Fruit fly (Drosophila melanogaster) whole organism, adult: ENCODE results near the gene Pkc98E.

ENCODE experiments used
- CG11617 ChIP-seq: fragments of 200-800 bp; sonication (Bioruptor generic); optimal IDR thresholded peaks from 2 replicates; lab custom pipeline; 2017; ENCODE audit warnings: mild to moderate bottlenecking, missing biosample characterization, missing genetic modification reagents, missing genetic modification characterization
- CG12768 ChIP-seq: fragments of 200-800 bp; sonication (Bioruptor generic); optimal IDR thresholded peaks from 2 replicates; lab custom pipeline; 2017; ENCODE audit warnings: missing biosample characterization, missing genetic modification characterization, mild to moderate bottlenecking, moderate library complexity, missing genetic modification reagents
- CG14711 ChIP-seq: fragments of 200-800 bp; sonication (Bioruptor generic); optimal IDR thresholded peaks from 2 replicates; lab custom pipeline; 2018; ENCODE audit warnings: missing biosample characterization, mild to moderate bottlenecking, missing genetic modification characterization, moderate library complexity
- CG1620 ChIP-seq: fragments of 200-800 bp; sonication (Bioruptor generic); optimal IDR thresholded peaks from 2 replicates; lab custom pipeline; 2016; ENCODE audit warnings: missing biosample characterization, missing genetic modification characterization
- CG33017 ChIP-seq: fragments of 200-800 bp; sonication (Bioruptor generic); optimal IDR thresholded peaks from 2 replicates; lab custom pipeline; 2018; ENCODE audit warnings: missing biosample characterization, mild to moderate bottlenecking, missing genetic modification characterization, moderate library complexity
- CG5204 ChIP-seq: fragments of 200-800 bp; sonication (Bioruptor generic); optimal IDR thresholded peaks from 2 replicates; lab custom pipeline; 2016; ENCODE audit warnings: missing biosample characterization, missing genetic modification characterization
- CG7045 ChIP-seq: fragments of 200-800 bp; sonication (Bioruptor generic); optimal IDR thresholded peaks from 2 replicates; lab custom pipeline; 2017; ENCODE audit warnings: missing biosample characterization, mild to moderate bottlenecking, missing genetic modification characterization
- Clk ChIP-seq: fragments of 200-800 bp; sonication (Bioruptor generic); optimal IDR thresholded peaks from 2 replicates; lab custom pipeline; 2017; ENCODE audit warnings: missing biosample characterization, missing genetic modification characterization
- Crg-1 ChIP-seq: fragments of 200-800 bp; sonication (Bioruptor generic); optimal IDR thresholded peaks from 2 replicates; lab custom pipeline; 2016; ENCODE audit warnings: missing biosample characterization, missing genetic modification characterization
- bab1 ChIP-seq: fragments of 200-800 bp; sonication (Bioruptor generic); optimal IDR thresholded peaks from 3 replicates; lab custom pipeline; 2019; ENCODE audit warnings: missing biosample characterization, mild to moderate bottlenecking, missing genetic modification characterization, moderate library complexity
- cic ChIP-seq: fragments of 200-800 bp; sonication (Bioruptor generic); optimal IDR thresholded peaks from 2 replicates; lab custom pipeline; 2017; ENCODE audit warnings: missing biosample characterization, mild to moderate bottlenecking, missing genetic modification characterization, moderate library complexity
- kay ChIP-seq: fragments of 200-800 bp; sonication (Bioruptor generic); peaks from one replicate; lab custom pipeline; 2016; ENCODE audit warnings: missing biosample characterization, missing genetic modification characterization, borderline replicate concordance
- pad ChIP-seq: fragments of 200-800 bp; sonication (Bioruptor generic); optimal IDR thresholded peaks from 3 replicates; lab custom pipeline; 2017; ENCODE audit warnings: missing biosample characterization, missing genetic modification characterization, mild to moderate bottlenecking, moderate library complexity, missing genetic modification reagents
- tj ChIP-seq: fragments of 200-800 bp; sonication (Bioruptor generic); optimal IDR thresholded peaks from 3 replicates; lab custom pipeline; 2017; ENCODE audit warnings: missing biosample characterization, mild to moderate bottlenecking, missing genetic modification characterization, moderate library complexity

DNA sequence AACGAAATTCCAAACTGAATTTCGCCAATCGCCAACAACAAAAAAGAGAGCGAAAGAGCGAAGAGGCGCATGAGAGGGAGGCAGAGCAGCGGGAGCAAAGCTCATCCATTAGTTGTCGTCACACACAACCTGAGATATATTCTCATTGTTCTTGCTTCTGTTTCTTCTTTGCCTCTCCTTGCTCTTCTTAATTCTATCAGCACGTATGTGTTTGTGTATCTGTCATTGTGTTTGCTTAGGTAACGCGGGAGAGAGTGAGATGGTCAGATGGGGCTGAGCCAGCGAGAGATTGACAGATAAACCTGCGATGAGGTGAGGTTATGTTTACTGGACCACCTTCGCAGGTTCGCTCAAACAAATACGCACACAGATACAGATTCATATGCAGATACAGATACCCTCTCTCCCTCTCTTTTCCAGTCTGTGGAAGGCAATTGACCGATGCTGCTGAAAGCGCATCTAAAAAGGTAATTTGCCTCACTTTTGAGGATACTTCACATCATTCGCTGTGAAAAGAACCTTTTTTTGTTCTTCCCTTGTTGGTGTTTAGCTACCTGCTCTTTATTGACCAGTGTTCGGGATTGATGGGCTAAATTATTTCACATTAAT, 35.1 kb downstream of the Pkc98E start:
- TF ChIP-seq CG11617, result peak; percentile 2
- no peak for TF ChIP-seq CG14711
- TF ChIP-seq Crg-1 (GFP tag; lab: Kevin White, UChicago), result peak; percentile 37
- TF ChIP-seq pad (GFP tag; lab: Kevin White, UChicago), result peak; percentile 8
- TF ChIP-seq kay (GFP tag; lab: Kevin White, UChicago), result peak; percentile 22
- TF ChIP-seq tj (GFP tag; lab: Kevin White, UChicago), result peak; percentile 45
- no peak for TF ChIP-seq bab1 (GFP tag; lab: Kevin White, UChicago)
- peak; percentile 67 for TF ChIP-seq CG12768 (GFP tag; lab: Kevin White, UChicago)
- TF ChIP-seq CG1620 (GFP tag; lab: Kevin White, UChicago), result no peak
- no peak for TF ChIP-seq Clk (GFP tag; lab: Kevin White, UChicago)
- peak; percentile 36 for TF ChIP-seq CG7045 (GFP tag; lab: Kevin White, UChicago)
- TF ChIP-seq cic (GFP tag; lab: Kevin White, UChicago), result no peak
- TF ChIP-seq CG5204 (GFP tag; lab: Kevin White, UChicago), result no peak
- TF ChIP-seq CG33017 (tag; lab: Kevin White, UChicago), result peak; percentile 33
